Worm (Caenorhabditis elegans) whole organism, L4 larva: ENCODE results near the gene Y62F5A.12.

ENCODE experiments used
- F37D6.2 ChIP-seq: sonication (generic microtip); optimal IDR thresholded peaks from 2 replicates; lab custom pipeline; 2016; ENCODE audit warnings: mild to moderate bottlenecking, missing genetic modification characterization, missing compliant biosample characterization
- F44E2.7 ChIP-seq: fragments of 200-800 bp; sonication (Bioruptor generic); IDR thresholded peaks from 2 replicates; pipeline ENCODE4 v2.1.2; 2022; ENCODE audit warnings: missing genetic modification characterization, missing compliant biosample characterization
- R02D3.7 ChIP-seq: fragments of 150-350 bp; sonication (generic microtip); optimal IDR thresholded peaks from 3 replicates; lab custom pipeline; 2014; ENCODE audit warnings: missing biosample characterization, missing genetic modification characterization
- Y75B8A.6 ChIP-seq: fragments of 200-800 bp; sonication (Bioruptor generic); IDR thresholded peaks from 2 replicates; pipeline ENCODE4 v1.3.6; 2022; ENCODE audit warnings: missing genetic modification reagents, missing genetic modification characterization, missing compliant biosample characterization
- aha-1 ChIP-seq: fragments of 150-350 bp; peaks from one replicate; lab custom pipeline; 2014; ENCODE audit warnings: missing biosample characterization, missing genetic modification characterization
- aly-2 ChIP-seq: sonication (generic microtip); optimal IDR thresholded peaks from 2 replicates; lab custom pipeline; 2018; ENCODE audit warnings: missing biosample characterization, missing genetic modification characterization
- ama-1 ChIP-seq: fragments of 150-350 bp; optimal IDR thresholded peaks from 2 replicates; lab custom pipeline; 2014; ENCODE audit warnings: inconsistent platforms, mixed read lengths
- arid-1 ChIP-seq: fragments of 200-800 bp; sonication (Bioruptor generic); conservative IDR thresholded peaks from 2 replicates; pipeline ENCODE4 v1.3.6; 2022; ENCODE audit warnings: missing genetic modification reagents, missing genetic modification characterization, missing compliant biosample characterization
- attf-4 ChIP-seq: sonication (generic microtip); optimal IDR thresholded peaks from 3 replicates; lab custom pipeline; 2017; ENCODE audit warnings: missing biosample characterization, missing genetic modification characterization
- ceh-20 ChIP-seq: fragments of 200-800 bp; sonication (Bioruptor generic); IDR thresholded peaks from 2 replicates; pipeline ENCODE4 v1.3.6; 2022; ENCODE audit warnings: missing genetic modification reagents, missing genetic modification characterization, missing compliant biosample characterization
- ces-1 ChIP-seq: fragments of 150-350 bp; sonication (generic microtip); optimal IDR thresholded peaks from 4 replicates; lab custom pipeline; 2014; ENCODE audit warnings: missing biosample characterization, missing genetic modification reagents, missing genetic modification characterization
- dmd-6 ChIP-seq: fragments of 200-800 bp; sonication (Bioruptor generic); IDR thresholded peaks from 2 replicates; pipeline ENCODE4 v1.3.6; 2022; ENCODE audit warnings: missing genetic modification reagents, missing genetic modification characterization, missing compliant biosample characterization
- dve-1 ChIP-seq: sonication (generic microtip); optimal IDR thresholded peaks from 2 replicates; lab custom pipeline; 2017; ENCODE audit warnings: antibody characterized with exemption, mild to moderate bottlenecking, missing genetic modification characterization, missing compliant biosample characterization; ENCODE audit not compliant: insufficient read depth
- egl-43 ChIP-seq: fragments of 200-800 bp; sonication (Bioruptor generic); IDR thresholded peaks from 2 replicates; pipeline ENCODE4 v1.3.6; 2022; ENCODE audit warnings: missing genetic modification reagents, missing genetic modification characterization, missing compliant biosample characterization
- hif-1 ChIP-seq, 2 experiments: sonication (generic microtip); optimal IDR thresholded peaks; 2 replicates each; lab custom pipeline; 2016 to 2017; ENCODE audit warnings: missing compliant biosample characterization in 2 of 2, missing genetic modification characterization in 2 of 2, missing genetic modification reagents in 2 of 2, missing genotype in 2 of 2, mild to moderate bottlenecking in 1 of 2
- hlh-11 ChIP-seq: fragments of 200-800 bp; sonication (Bioruptor generic); optimal IDR thresholded peaks from 2 replicates; lab custom pipeline; 2018; ENCODE audit warnings: mild to moderate bottlenecking, missing genetic modification characterization, missing compliant biosample characterization
- hmg-1.1 ChIP-seq: fragments of 200-800 bp; sonication (Bioruptor generic); IDR thresholded peaks from 2 replicates; pipeline ENCODE4 v1.3.6; 2022; ENCODE audit warnings: missing genetic modification reagents, missing genetic modification characterization, missing compliant biosample characterization
- jun-1 ChIP-seq: fragments of 150-350 bp; optimal IDR thresholded peaks from 2 replicates; lab custom pipeline; 2014; ENCODE audit warnings: missing biosample characterization, missing genetic modification reagents, missing genetic modification characterization
- lin-1 ChIP-seq: fragments of 200-800 bp; sonication (Bioruptor generic); IDR thresholded peaks from 2 replicates; pipeline ENCODE4 v1.3.6; 2022; ENCODE audit warnings: missing genetic modification reagents, missing genetic modification characterization, missing compliant biosample characterization
- lin-38 ChIP-seq: fragments of 200-800 bp; sonication (Bioruptor generic); IDR thresholded peaks from 2 replicates; pipeline ENCODE4 v1.3.6; 2022; ENCODE audit warnings: missing genetic modification reagents, missing genetic modification characterization, missing compliant biosample characterization
- lsy-2 ChIP-seq, 2 experiments: fragments of 150-350 bp in 1 of 2; sonication (generic microtip) in 1 of 2; optimal IDR thresholded peaks; 2 replicates each; lab custom pipeline; 2014 to 2017; ENCODE audit warnings: missing biosample characterization in 2 of 2, missing genetic modification characterization in 2 of 2
- mep-1 ChIP-seq: fragments of 150-350 bp; sonication (generic microtip); optimal IDR thresholded peaks from 3 replicates; lab custom pipeline; 2014; ENCODE audit warnings: missing biosample characterization, missing genetic modification characterization
- mxl-3 ChIP-seq: fragments of 200-800 bp; sonication (Bioruptor generic); optimal IDR thresholded peaks from 2 replicates; lab custom pipeline; 2018; ENCODE audit warnings: mild to moderate bottlenecking, missing genetic modification characterization, missing compliant biosample characterization
- nhr-111 ChIP-seq: fragments of 200-800 bp; sonication (Bioruptor generic); optimal IDR thresholded peaks from 2 replicates; lab custom pipeline; 2018; ENCODE audit warnings: mild to moderate bottlenecking, missing genetic modification characterization, missing compliant biosample characterization
- nhr-25 ChIP-seq: sonication (generic microtip); optimal IDR thresholded peaks from 2 replicates; lab custom pipeline; 2017; ENCODE audit warnings: missing genetic modification characterization, mild to moderate bottlenecking, missing compliant biosample characterization, antibody characterized with exemption, moderate library complexity, borderline replicate concordance; ENCODE audit not compliant: insufficient read depth
- nhr-28 ChIP-seq: fragments of 150-350 bp; optimal IDR thresholded peaks from 2 replicates; lab custom pipeline; 2014; ENCODE audit warnings: missing biosample characterization, missing genetic modification characterization
- nhr-48 ChIP-seq: sonication (generic microtip); optimal IDR thresholded peaks from 2 replicates; lab custom pipeline; 2016; ENCODE audit warnings: mild to moderate bottlenecking, missing genetic modification characterization, missing compliant biosample characterization
- nhr-6 ChIP-seq: fragments of 150-350 bp; optimal IDR thresholded peaks from 2 replicates; lab custom pipeline; 2014; ENCODE audit warnings: missing biosample characterization, missing genetic modification characterization
- nhr-77 ChIP-seq: fragments of 150-350 bp; optimal IDR thresholded peaks from 2 replicates; lab custom pipeline; 2014; ENCODE audit warnings: missing biosample characterization, missing genetic modification characterization
- rbr-2 ChIP-seq: sonication (generic microtip); optimal IDR thresholded peaks from 2 replicates; lab custom pipeline; 2016; ENCODE audit warnings: missing genotype, missing genetic modification characterization, missing compliant biosample characterization
- spr-1 ChIP-seq: sonication (generic microtip); optimal IDR thresholded peaks from 2 replicates; lab custom pipeline; 2016; ENCODE audit warnings: mild to moderate bottlenecking, missing genetic modification characterization, missing compliant biosample characterization
- unc-130 ChIP-seq: sonication (generic microtip); optimal IDR thresholded peaks from 2 replicates; lab custom pipeline; 2016; ENCODE audit warnings: missing genetic modification reagents, missing genetic modification characterization, missing compliant biosample characterization
- unc-62 ChIP-seq, 3 experiments: fragments of 150-350 bp in 1 of 3; sonication (generic microtip); optimal IDR thresholded peaks in 2 of 3; peaks in 1 of 3; 1 replicate in 1 of 3; 2 replicates in 2 of 3; lab custom pipeline; 2014 to 2017; ENCODE audit warnings: missing biosample characterization in 3 of 3, missing genetic modification characterization in 3 of 3, missing genetic modification reagents in 3 of 3, missing genotype in 1 of 3
- zag-1 ChIP-seq: fragments of 150-350 bp; optimal IDR thresholded peaks from 2 replicates; lab custom pipeline; 2014; ENCODE audit warnings: missing biosample characterization, missing genetic modification characterization
- zip-2 ChIP-seq: fragments of 150-350 bp; optimal IDR thresholded peaks from 2 replicates; lab custom pipeline; 2014; ENCODE audit warnings: missing biosample characterization, missing genetic modification characterization
- ztf-11 ChIP-seq: fragments of 150-350 bp; optimal IDR thresholded peaks from 2 replicates; lab custom pipeline; 2014; ENCODE audit warnings: missing biosample characterization, missing genetic modification characterization
- ztf-7 ChIP-seq: fragments of 150-350 bp; optimal IDR thresholded peaks from 2 replicates; lab custom pipeline; 2014; ENCODE audit warnings: missing biosample characterization, missing genetic modification characterization

The Y62F5A.12 gene

ce11 chrII:11492843-11493242 lies 41.4 kb downstream of the Y62F5A.12 start, which contains the start of gene hacl-1 (continued):
- TF ChIP-seq jun-1 = peak; percentile 35
- TF ChIP-seq unc-130 = no peak
- TF ChIP-seq ces-1 = no peak
- peak; percentile 59 for TF ChIP-seq aha-1 (tag; lab: Kevin White, UChicago)
- TF ChIP-seq nhr-25 (tag; lab: Kevin White, UChicago) = peak; percentile 1
- no peak for TF ChIP-seq lin-1
- TF ChIP-seq nhr-77 = peak; percentile 9
- no peak for TF ChIP-seq zag-1
- TF ChIP-seq F37D6.2 (tag; lab: Kevin White, UChicago) = no peak
- no peak for TF ChIP-seq R02D3.7
- TF ChIP-seq lin-38 (GFP tag; lab: Robert Waterston, UW) = no peak
- no peak for TF ChIP-seq hif-1 (tag; optimal IDR thresholded peaks at IDR 0.05; lab: Kevin White, UChicago)
- TF ChIP-seq dmd-6 (GFP tag; lab: Robert Waterston, UW) = peak; percentile 64
- TF ChIP-seq nhr-111 (GFP tag; lab: Kevin White, UChicago) = no peak
- no peak for TF ChIP-seq ztf-11 (tag; lab: Kevin White, UChicago)
- TF ChIP-seq arid-1 (GFP tag; lab: Robert Waterston, UW) = no peak
- TF ChIP-seq hlh-11 (tag; lab: Kevin White, UChicago) = peak; percentile 57
- TF ChIP-seq egl-43 (GFP tag; lab: Robert Waterston, UW) = no peak
- TF ChIP-seq attf-4 (tag; lab: Kevin White, UChicago) = no peak
- TF ChIP-seq aly-2 = no peak
- TF ChIP-seq spr-1 (tag; lab: Kevin White, UChicago) = no peak
- peak; percentile 41 for TF ChIP-seq mep-1 (tag; lab: Kevin White, UChicago)
- peak; percentile 46 for TF ChIP-seq nhr-28
- TF ChIP-seq rbr-2 = no peak
- TF ChIP-seq nhr-48 = peak; percentile 48
- TF ChIP-seq Y75B8A.6 = no peak
- TF ChIP-seq hmg-1.1 (GFP tag; lab: Robert Waterston, UW) = 0 out of 2 replicates have a peak, but pooled peaks have one; percentile 7
- TF ChIP-seq F44E2.7 (GFP tag; lab: Robert Waterston, UW) = no peak
- TF ChIP-seq ceh-20 = no peak
- no peak for TF ChIP-seq zip-2
- TF ChIP-seq lsy-2 (tag; optimal IDR thresholded peaks at IDR 0.05; lab: Kevin White, UChicago) = peak in 1 of 2 experiments; percentile 56
- TF ChIP-seq, all 104 proteins: peak for 18

ce11 chrII:11487999-11488398 lies 46.3 kb downstream of the Y62F5A.12 start, which contains the start of gene B0334.13:
TSS of gene B0334.13 (plus strand) at chrII:11488299.
- TF ChIP-seq Y75B8A.6 = no peak
- peak in 1 of 2 experiments; percentile 21 for TF ChIP-seq unc-62 (GFP tag; optimal IDR thresholded peaks at IDR 0.05 in 1 of 2; lab: Kevin White, UChicago)
- no peak for TF ChIP-seq unc-62 (tag; optimal IDR thresholded peaks at IDR 0.05; lab: Kevin White, UChicago)
- TF ChIP-seq, all 104 proteins: peak for 1

- TF ChIP-seq dve-1 (tag; lab: Kevin White, UChicago) (peak; percentile 12), ztf-7 (no peak)
Measured at ce11 chrII:11486698-11487234, 47.5 kb downstream of the Y62F5A.12 start, which contains the start of gene ttr-18. TSS of gene ttr-18 (minus strand) at chrII:11486748.

ce11 chrII:11485200-11485599 lies 49.1 kb downstream of the Y62F5A.12 start, which contains the start of gene twk-5:
TSS of gene twk-5 (minus strand) at chrII:11485300.
- TF ChIP-seq nhr-6 (tag; lab: Kevin White, UChicago) = no peak
- TF ChIP-seq ama-1 (lab: Kevin White, UChicago) = peak; percentile 73
- TF ChIP-seq mxl-3 (GFP tag; lab: Kevin White, UChicago) = no peak
